Fruit fly (Drosophila melanogaster) whole organism, embryonic: Measurements from ENCODE around the gene Nep6.

Experiments used
- Adf1 ChIP-seq: fragments of 200-800 bp; sonication (Bioruptor generic); IDR thresholded peaks from 2 replicates; pipeline ENCODE4 v1.3.6; 2022; ENCODE audit warnings: missing biosample characterization, missing genetic modification characterization
- CG10431 ChIP-seq: fragments of 200-800 bp; sonication (Bioruptor generic); optimal IDR thresholded peaks from 3 replicates; lab custom pipeline; 2018; ENCODE audit warnings: missing biosample characterization, mild to moderate bottlenecking, missing genetic modification characterization
- CG11504 ChIP-seq: fragments of 200-800 bp; sonication (Bioruptor generic); optimal IDR thresholded peaks from 3 replicates; lab custom pipeline; 2019; ENCODE audit warnings: missing biosample characterization, mild to moderate bottlenecking, missing genetic modification characterization, moderate library complexity
- CG12236 ChIP-seq: fragments of 200-800 bp; sonication (Bioruptor generic); optimal IDR thresholded peaks from 2 replicates; lab custom pipeline; 2016; ENCODE audit warnings: missing biosample characterization, missing genetic modification characterization
- CG16813 ChIP-seq: fragments of 200-800 bp; sonication (Bioruptor generic); IDR thresholded peaks from 3 replicates; pipeline ENCODE4 v1.3.6; 2022; ENCODE audit warnings: missing biosample characterization, missing genetic modification characterization; ENCODE audit not compliant: partially characterized antibody
- CG17912 ChIP-seq: fragments of 200-800 bp; sonication (Bioruptor generic); optimal IDR thresholded peaks from 2 replicates; lab custom pipeline; 2018; ENCODE audit warnings: missing biosample characterization, mild to moderate bottlenecking, missing genetic modification characterization
- CG18619 ChIP-seq: fragments of 200-800 bp; sonication (Bioruptor generic); optimal IDR thresholded peaks from 3 replicates; lab custom pipeline; 2017; ENCODE audit warnings: missing biosample characterization, mild to moderate bottlenecking, missing genetic modification characterization
- CG2116 ChIP-seq: fragments of 200-800 bp; sonication (Bioruptor generic); optimal IDR thresholded peaks from 3 replicates; lab custom pipeline; 2018; ENCODE audit warnings: missing biosample characterization, mild to moderate bottlenecking, missing genetic modification characterization
- CG3281 ChIP-seq: fragments of 200-800 bp; sonication (Bioruptor generic); optimal IDR thresholded peaks from 3 replicates; lab custom pipeline; 2017; ENCODE audit warnings: missing biosample characterization, mild to moderate bottlenecking, missing genetic modification characterization
- CG42726 ChIP-seq: fragments of 200-800 bp; sonication (Bioruptor generic); IDR thresholded peaks from 2 replicates; pipeline ENCODE4 v1.3.6; 2022; ENCODE audit warnings: missing biosample characterization, missing genetic modification characterization; ENCODE audit not compliant: partially characterized antibody
- CG4282 ChIP-seq: fragments of 200-800 bp; sonication (Bioruptor generic); optimal IDR thresholded peaks from 2 replicates; lab custom pipeline; 2016; ENCODE audit warnings: missing biosample characterization, missing genetic modification characterization
- CG6791 ChIP-seq: fragments of 200-800 bp; sonication (Bioruptor generic); IDR thresholded peaks from 3 replicates; pipeline ENCODE4 v1.3.6; 2022; ENCODE audit warnings: missing biosample characterization, missing genetic modification characterization; ENCODE audit not compliant: partially characterized antibody
- CG7372 ChIP-seq: fragments of 200-800 bp; sonication (Bioruptor generic); IDR thresholded peaks from 2 replicates; pipeline ENCODE4 v1.3.6; 2022; ENCODE audit warnings: missing biosample characterization, missing genetic modification characterization
- CG8089 ChIP-seq: fragments of 200-800 bp; sonication (Bioruptor generic); optimal IDR thresholded peaks from 3 replicates; lab custom pipeline; 2016; ENCODE audit warnings: missing biosample characterization, missing genetic modification characterization
- CG8388 ChIP-seq: fragments of 200-800 bp; sonication (Bioruptor generic); optimal IDR thresholded peaks from 2 replicates; lab custom pipeline; 2019; ENCODE audit warnings: missing biosample characterization, mild to moderate bottlenecking, missing genetic modification characterization, moderate library complexity
- CG9932 ChIP-seq: fragments of 200-800 bp; sonication (Bioruptor generic); IDR thresholded peaks from 2 replicates; pipeline ENCODE4 v1.3.6; 2022; ENCODE audit warnings: missing biosample characterization, missing genetic modification characterization
- CkIIα-i1 ChIP-seq: fragments of 200-800 bp; sonication (Bioruptor generic); IDR thresholded peaks from 2 replicates; pipeline ENCODE4 v1.3.6; 2022; ENCODE audit warnings: missing biosample characterization, missing genetic modification characterization
- Dref ChIP-seq: fragments of 200-800 bp; sonication (Bioruptor generic); IDR thresholded peaks from 2 replicates; pipeline ENCODE4 v1.3.6; 2022; ENCODE audit warnings: missing biosample characterization, missing genetic modification characterization
- Drgx ChIP-seq: fragments of 200-800 bp; sonication (Bioruptor generic); IDR thresholded peaks from 2 replicates; pipeline ENCODE4 v1.3.6; 2022; ENCODE audit warnings: missing biosample characterization, missing genetic modification characterization
- Eip74EF ChIP-seq, 2 experiments: fragments of 200-800 bp in 1 of 2; fragments of >200 bp in 1 of 2; sonication (Bioruptor generic) in 1 of 2; optimal IDR thresholded peaks; 2 replicates each; lab custom pipeline; 2017 to 2019; ENCODE audit warnings: missing biosample characterization in 2 of 2, missing genetic modification characterization in 2 of 2, mild to moderate bottlenecking in 1 of 2, moderate library complexity in 1 of 2
- Ets65A ChIP-seq: fragments of 200-800 bp; sonication (Bioruptor generic); peaks from one replicate; lab custom pipeline; 2016; ENCODE audit warnings: missing biosample characterization, missing genetic modification characterization
- Ets97D ChIP-seq: fragments of 200-800 bp; sonication (Bioruptor generic); optimal IDR thresholded peaks from 3 replicates; lab custom pipeline; 2016; ENCODE audit warnings: missing biosample characterization, missing genetic modification characterization
- Gug ChIP-seq: fragments of 200-800 bp; sonication (Bioruptor generic); IDR thresholded peaks from 4 replicates; pipeline ENCODE4 v1.3.6; 2022; ENCODE audit warnings: missing biosample characterization, missing genetic modification characterization
- H2.0 ChIP-seq: fragments of 200-800 bp; sonication (Bioruptor generic); IDR thresholded peaks from 2 replicates; pipeline ENCODE4 v1.3.6; 2022; ENCODE audit warnings: missing biosample characterization, missing genetic modification characterization
- Hmx ChIP-seq: fragments of 200-800 bp; sonication (Bioruptor generic); optimal IDR thresholded peaks from 2 replicates; lab custom pipeline; 2016; ENCODE audit warnings: missing biosample characterization, missing genetic modification characterization
- Hsf ChIP-seq: fragments of 200-800 bp; sonication (Bioruptor generic); optimal IDR thresholded peaks from 3 replicates; lab custom pipeline; 2016; ENCODE audit warnings: missing biosample characterization, missing genetic modification characterization
- Kr ChIP-seq: fragments of 200-800 bp; sonication (Bioruptor generic); optimal IDR thresholded peaks from 2 replicates; lab custom pipeline; 2017; ENCODE audit warnings: missing biosample characterization, mild to moderate bottlenecking, missing genetic modification characterization
- MBD-R2 ChIP-seq: fragments of 200-800 bp; sonication (Bioruptor generic); IDR thresholded peaks from 2 replicates; pipeline ENCODE4 v1.3.6; 2022; ENCODE audit warnings: missing biosample characterization, missing genetic modification characterization
- NC2α ChIP-seq: fragments of 200-800 bp; sonication (Bioruptor generic); optimal IDR thresholded peaks from 2 replicates; lab custom pipeline; 2016; ENCODE audit warnings: missing biosample characterization, missing genetic modification characterization
- NC2β ChIP-seq: fragments of 200-800 bp; sonication (Bioruptor generic); optimal IDR thresholded peaks from 2 replicates; lab custom pipeline; 2016; ENCODE audit warnings: missing biosample characterization, missing genetic modification characterization
- NFAT ChIP-seq: fragments of 200-800 bp; sonication (Bioruptor generic); IDR thresholded peaks from 2 replicates; pipeline ENCODE4 v1.3.6; 2022; ENCODE audit warnings: missing biosample characterization, missing genetic modification characterization
- Optix ChIP-seq: fragments of 200-800 bp; sonication (Bioruptor generic); IDR thresholded peaks from 3 replicates; pipeline ENCODE4 v1.3.6; 2022; ENCODE audit warnings: missing biosample characterization, missing genetic modification characterization
- Scr ChIP-seq: fragments of 200-800 bp; sonication (Bioruptor generic); IDR thresholded peaks from 2 replicates; pipeline ENCODE4 v1.3.6; 2022; ENCODE audit warnings: missing biosample characterization, missing genetic modification characterization; ENCODE audit not compliant: partially characterized antibody
- Sry-β ChIP-seq: fragments of 200-800 bp; sonication (Bioruptor generic); optimal IDR thresholded peaks from 2 replicates; lab custom pipeline; 2018; ENCODE audit warnings: missing biosample characterization, mild to moderate bottlenecking, missing genetic modification characterization, moderate library complexity
- TFAM ChIP-seq: fragments of 200-800 bp; sonication (Bioruptor generic); optimal IDR thresholded peaks from 2 replicates; lab custom pipeline; 2017; ENCODE audit warnings: missing biosample characterization, missing genetic modification characterization, inconsistent platforms
- ase ChIP-seq: fragments of 200-800 bp; sonication (Bioruptor generic); IDR thresholded peaks from 3 replicates; pipeline ENCODE4 v1.3.6; 2022; ENCODE audit warnings: missing biosample characterization, missing genetic modification characterization
- ash1 ChIP-seq: fragments of 200-800 bp; sonication (Bioruptor generic); optimal IDR thresholded peaks from 2 replicates; lab custom pipeline; 2018; ENCODE audit warnings: missing biosample characterization, mild to moderate bottlenecking, missing genetic modification characterization
- br ChIP-seq: fragments of >200 bp; optimal IDR thresholded peaks from 2 replicates; lab custom pipeline; 2017
- cad ChIP-seq: fragments of >200 bp; optimal IDR thresholded peaks from 2 replicates; lab custom pipeline; 2017; ENCODE audit warnings: missing biosample characterization, missing genetic modification characterization
- dmrt99B ChIP-seq: fragments of 200-800 bp; sonication (Bioruptor generic); optimal IDR thresholded peaks from 2 replicates; lab custom pipeline; 2018; ENCODE audit warnings: missing biosample characterization, mild to moderate bottlenecking, missing genetic modification characterization, moderate library complexity
- fru ChIP-seq: fragments of >200 bp; optimal IDR thresholded peaks from 2 replicates; lab custom pipeline; 2017
- grau ChIP-seq: fragments of 200-800 bp; optimal IDR thresholded peaks from 3 replicates; lab custom pipeline; 2019; ENCODE audit warnings: missing biosample characterization, mild to moderate bottlenecking, missing genetic modification characterization, moderate library complexity
- h ChIP-seq: fragments of >200 bp; optimal IDR thresholded peaks from 2 replicates; lab custom pipeline; 2017
- ind ChIP-seq: fragments of 200-800 bp; sonication (Bioruptor generic); optimal IDR thresholded peaks from 3 replicates; lab custom pipeline; 2016; ENCODE audit warnings: missing biosample characterization, missing genetic modification characterization
- klu ChIP-seq: fragments of 200-800 bp; sonication (Bioruptor generic); IDR thresholded peaks from 2 replicates; pipeline ENCODE4 v1.3.6; 2022; ENCODE audit warnings: missing biosample characterization, missing genetic modification characterization
- nau ChIP-seq: fragments of 200-800 bp; sonication (Bioruptor generic); optimal IDR thresholded peaks from 3 replicates; lab custom pipeline; 2017; ENCODE audit warnings: missing biosample characterization, mild to moderate bottlenecking, missing genetic modification characterization, missing genetic modification reagents
- pho ChIP-seq: fragments of 200-800 bp; sonication (Bioruptor generic); optimal IDR thresholded peaks from 2 replicates; lab custom pipeline; 2016; ENCODE audit warnings: missing biosample characterization, missing genetic modification characterization
- run ChIP-seq: fragments of 200-800 bp; sonication (Bioruptor generic); optimal IDR thresholded peaks from 3 replicates; lab custom pipeline; 2018; ENCODE audit warnings: missing biosample characterization, mild to moderate bottlenecking, missing genetic modification characterization
- sug ChIP-seq: fragments of 200-800 bp; optimal IDR thresholded peaks from 2 replicates; lab custom pipeline; 2019; ENCODE audit warnings: missing biosample characterization, mild to moderate bottlenecking, missing genetic modification characterization, moderate library complexity
- tap ChIP-seq: fragments of 200-800 bp; optimal IDR thresholded peaks from 3 replicates; lab custom pipeline; 2019; ENCODE audit warnings: missing biosample characterization, mild to moderate bottlenecking, missing genetic modification characterization, moderate library complexity
- trem ChIP-seq: fragments of 200-800 bp; optimal IDR thresholded peaks from 3 replicates; lab custom pipeline; 2019; ENCODE audit warnings: missing biosample characterization, mild to moderate bottlenecking, missing genetic modification characterization, moderate library complexity
- vfl ChIP-seq: fragments of 200-800 bp; sonication (Bioruptor generic); optimal IDR thresholded peaks from 2 replicates; lab custom pipeline; 2016; ENCODE audit warnings: missing biosample characterization, missing genetic modification characterization

Nep6 gene

DNA sequence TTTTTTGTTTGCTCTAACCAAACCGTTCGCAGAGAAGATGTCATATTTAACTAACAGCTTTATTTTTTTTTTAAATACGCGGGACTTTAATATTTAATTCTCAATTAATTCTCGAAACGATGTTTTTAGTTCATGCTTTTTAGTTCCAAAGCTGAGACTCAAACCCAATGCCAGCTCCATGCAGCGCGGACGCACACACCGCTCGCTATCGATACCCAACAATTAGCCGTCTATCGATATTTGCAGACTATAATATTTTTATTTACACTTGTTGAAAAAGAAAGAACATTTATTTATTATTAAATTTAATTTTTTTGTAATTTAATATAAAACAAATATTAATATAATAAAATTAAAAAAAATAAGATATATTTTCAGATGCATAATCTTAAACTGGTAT, 36.8 kb upstream of the Nep6 start (continued):
- TF ChIP-seq Ets65A (GFP tag; lab: Kevin White, UChicago) (peak; percentile 60), Hmx (no peak), Dref (GFP tag; lab: Robert Waterston, UW) (peak; percentile 85), trem (tag; lab: Kevin White, UChicago) (peak; percentile 10)

DNA sequence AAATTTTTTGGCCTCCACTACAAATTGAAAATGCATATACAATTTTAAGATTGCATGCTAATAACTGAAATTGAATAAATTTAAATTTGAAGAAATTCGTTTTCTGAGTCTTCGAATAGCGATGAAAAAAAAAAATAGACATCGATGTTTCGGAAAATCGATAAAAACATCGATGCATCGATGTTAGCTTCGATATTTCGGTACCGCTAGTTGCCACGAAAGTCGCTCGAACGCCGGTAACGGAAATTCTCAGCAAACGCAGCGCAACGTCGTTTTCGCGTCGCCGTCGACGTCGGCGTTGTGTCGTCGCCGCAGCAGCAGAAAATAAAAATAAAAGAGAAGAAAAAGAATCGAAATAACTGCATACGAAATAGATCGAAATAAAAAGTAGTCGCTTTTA, 36.4 kb upstream of the Nep6 start, which contains the start of gene Agpat1:
Agpat1 (plus strand) TSS at position 191 of the 400 bp plus-strand sequence.
- TF ChIP-seq ash1 (GFP tag; lab: Kevin White, UChicago) (no peak), tap (no peak), NC2β (GFP tag; lab: Kevin White, UChicago) (no peak), CG17912 (GFP tag; lab: Kevin White, UChicago) (no peak), Ets97D (GFP tag; lab: Kevin White, UChicago) (no peak), Scr (GFP tag; lab: Robert Waterston, UW) (peak; percentile 79), MBD-R2 (GFP tag; lab: Robert Waterston, UW) (0 out of 2 replicates have a peak, but pooled peaks have one; percentile 8), Hsf (no peak), CG11504 (tag; lab: Kevin White, UChicago) (no peak), Drgx (GFP tag; lab: Robert Waterston, UW) (no peak), CG2116 (peak; percentile 40), Kr (GFP tag; lab: Kevin White, UChicago) (no peak), CG7372 (GFP tag; lab: Robert Waterston, UW) (no peak), Ets65A (GFP tag; lab: Kevin White, UChicago) (no peak), CG6791 (GFP tag; lab: Robert Waterston, UW) (peak; percentile 87), cad (GFP tag; lab: Kevin White, UChicago) (no peak), grau (tag; lab: Kevin White, UChicago) (no peak), CG16813 (GFP tag; lab: Robert Waterston, UW) (peak; percentile 76), CG9932 (GFP tag; lab: Robert Waterston, UW) (no peak), dmrt99B (tag; lab: Kevin White, UChicago) (no peak), run (tag; lab: Kevin White, UChicago) (no peak), NC2α (GFP tag; lab: Kevin White, UChicago) (no peak), vfl (GFP tag; lab: Kevin White, UChicago) (no peak), fru (lab: Kevin White, UChicago) (no peak), klu (GFP tag; lab: Robert Waterston, UW) (no peak), CG10431 (GFP tag; lab: Kevin White, UChicago) (peak; percentile 18), pho (GFP tag; lab: Kevin White, UChicago) (no peak), sug (tag; lab: Kevin White, UChicago) (no peak), Optix (GFP tag; lab: Robert Waterston, UW) (no peak), br (lab: Kevin White, UChicago) (no peak), H2.0 (GFP tag; lab: Robert Waterston, UW) (no peak), Sry-β (GFP tag; lab: Kevin White, UChicago) (no peak), Adf1 (GFP tag; lab: Robert Waterston, UW) (peak; percentile 76), CG42726 (GFP tag; lab: Robert Waterston, UW) (no peak; the same call in 1 of the 2 replicates), nau (GFP tag; lab: Kevin White, UChicago) (no peak), CG4282 (no peak), NFAT (GFP tag; lab: Robert Waterston, UW) (no peak), CG12236 (GFP tag; lab: Kevin White, UChicago) (no peak), CG8388 (GFP tag; lab: Kevin White, UChicago) (no peak), Gug (GFP tag; lab: Robert Waterston, UW) (no peak), CG8089 (GFP tag; lab: Kevin White, UChicago) (no peak), CG3281 (GFP tag; lab: Kevin White, UChicago) (no peak), TFAM (GFP tag; lab: Kevin White, UChicago) (no peak), ase (no peak), h (lab: Kevin White, UChicago) (no peak), CkIIα-i1 (GFP tag; lab: Robert Waterston, UW) (no peak), Eip74EF (GFP tag; optimal IDR thresholded peaks at IDR 0.05; lab: Kevin White, UChicago) (no peak), CG18619 (GFP tag; lab: Kevin White, UChicago) (no peak), ind (GFP tag; lab: Kevin White, UChicago) (no peak)
